Fruit fly (Drosophila melanogaster): ENCODE measurements around the gene CG14974.

DNA sequence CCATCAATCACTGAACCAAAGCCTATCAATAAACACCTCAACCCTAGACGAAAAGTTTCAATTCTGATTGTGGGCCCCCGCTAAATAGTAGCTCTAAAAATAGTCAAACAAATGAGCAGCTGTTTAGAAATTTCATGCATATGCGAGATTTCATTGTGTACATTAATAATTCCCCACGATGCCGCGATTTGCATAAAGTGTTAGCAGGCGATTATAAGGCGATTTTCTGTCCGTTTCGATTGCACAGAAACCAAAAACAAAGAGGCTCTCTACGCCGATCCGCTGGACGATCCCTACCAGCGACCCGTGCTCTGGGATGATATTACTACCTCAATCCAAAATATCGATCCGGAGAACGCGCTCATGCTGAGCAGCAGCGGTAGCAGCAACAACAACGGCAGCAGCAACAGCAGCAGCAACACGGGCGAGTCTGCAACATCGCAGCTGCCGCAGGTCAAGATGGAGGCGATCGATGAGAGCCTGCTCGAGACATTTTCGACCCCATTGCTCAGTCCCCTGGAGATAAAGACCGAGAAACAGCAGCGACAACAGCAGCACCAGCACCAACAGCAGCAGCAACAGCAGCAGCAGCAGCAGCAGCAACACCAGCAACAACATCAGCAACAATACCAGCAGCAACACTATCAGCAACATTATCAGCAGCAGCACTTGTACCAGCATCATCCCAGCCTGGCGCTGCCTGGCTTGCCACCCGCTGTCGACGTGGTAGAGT, 25.0 kb upstream of the CG14974 start:
- no peak for TF ChIP-seq CTCF (optimal IDR thresholded peaks at IDR 0.05)
- TF ChIP-seq CG8478 (optimal IDR thresholded peaks at IDR 0.05): no peak

All from S2 (cell line).